Worm (Caenorhabditis elegans): ENCODE results near the gene F23B12.4.

DNA sequence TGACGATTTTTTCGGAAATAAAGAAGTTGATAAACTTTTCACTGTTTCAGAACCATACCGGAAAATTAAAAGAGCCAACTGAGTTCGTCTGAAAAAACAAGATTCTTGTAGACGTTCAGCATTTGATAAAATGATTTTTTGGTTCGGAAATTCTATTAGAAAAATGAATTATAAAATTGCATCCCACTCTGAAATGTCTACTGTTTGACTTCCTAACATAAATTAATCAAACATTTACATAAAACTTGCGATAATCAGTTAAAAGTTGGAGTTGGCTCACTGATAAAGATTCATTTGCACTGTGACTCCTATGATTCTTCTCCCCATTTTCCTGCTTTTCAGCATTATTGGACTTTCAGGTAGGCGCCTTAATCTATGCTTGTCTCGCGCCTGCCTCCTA, 28.0 kb downstream of the F23B12.4 start, which contains the start of gene clec-57:
- TF ChIP-seq snpc-1.2 (GFP tag; IDR thresholded peaks at IDR 0.05): no peak
- no peak for TF ChIP-seq mdl-1 (tag; optimal IDR thresholded peaks at IDR 0.05)
- TF ChIP-seq snpc-4 (tag; optimal IDR thresholded peaks at IDR 0.05): no peak
- no peak for TF ChIP-seq pqm-1 (tag; optimal IDR thresholded peaks at IDR 0.05)
- no peak for TF ChIP-seq ztf-11 (tag; optimal IDR thresholded peaks at IDR 0.05)
- TF ChIP-seq ces-1 (GFP tag; optimal IDR thresholded peaks at IDR 0.05): no peak
- no peak for TF ChIP-seq rbr-2 (tag; optimal IDR thresholded peaks at IDR 0.05)
- TF ChIP-seq ceh-82 (tag; optimal IDR thresholded peaks at IDR 0.05): no peak
- no peak for TF ChIP-seq ZK337.2 (GFP tag; IDR thresholded peaks at IDR 0.05)
